Worm (Caenorhabditis elegans) whole organism, L1 larva: Measurements from ENCODE around the gene nas-8.

Source experiments
- aly-2 ChIP-seq: fragments of 150-350 bp; optimal IDR thresholded peaks from 2 replicates; lab custom pipeline; 2014; ENCODE audit warnings: missing biosample characterization, missing genetic modification characterization
- ceh-8 ChIP-seq: fragments of 200-800 bp; sonication (Bioruptor generic); optimal IDR thresholded peaks from 2 replicates; lab custom pipeline; 2018; ENCODE audit warnings: mild to moderate bottlenecking, missing genetic modification characterization, moderate library complexity, missing compliant biosample characterization
- dpl-1 ChIP-seq, 3 experiments: fragments of 150-350 bp in 2 of 3; sonication (generic microtip) in 1 of 3; optimal IDR thresholded peaks; 2 replicates each; lab custom pipeline; 2014 to 2017; ENCODE audit warnings: missing biosample characterization in 3 of 3, missing genetic modification characterization in 3 of 3, missing genetic modification reagents in 3 of 3
- fos-1 ChIP-seq: fragments of 150-350 bp; optimal IDR thresholded peaks from 2 replicates; lab custom pipeline; 2014; ENCODE audit warnings: missing biosample characterization, missing genetic modification characterization
- lin-15B ChIP-seq: fragments of 150-350 bp; sonication (generic microtip); optimal IDR thresholded peaks from 3 replicates; lab custom pipeline; 2014; ENCODE audit warnings: missing biosample characterization, missing genetic modification characterization
- lin-39 ChIP-seq: fragments of 150-350 bp; optimal IDR thresholded peaks from 2 replicates; lab custom pipeline; 2014; ENCODE audit warnings: missing biosample characterization, missing genetic modification reagents, missing genetic modification characterization
- mdl-1 ChIP-seq, 2 experiments: fragments of 150-350 bp; optimal IDR thresholded peaks; 2 replicates each; lab custom pipeline; 2014 to 2017; ENCODE audit warnings: missing biosample characterization in 2 of 2, missing genetic modification characterization in 2 of 2, inconsistent platforms in 1 of 2
- nhr-12 ChIP-seq: sonication (generic microtip); optimal IDR thresholded peaks from 2 replicates; lab custom pipeline; 2017; ENCODE audit warnings: missing biosample characterization, missing genetic modification characterization
- nhr-237 ChIP-seq: fragments of 150-350 bp; optimal IDR thresholded peaks from 2 replicates; lab custom pipeline; 2014; ENCODE audit warnings: missing biosample characterization, missing genetic modification characterization
- skn-1 ChIP-seq: fragments of 150-350 bp; optimal IDR thresholded peaks from 2 replicates; lab custom pipeline; 2014; ENCODE audit warnings: missing biosample characterization, missing genetic modification characterization
- ztf-11 ChIP-seq, 2 experiments: sonication (generic microtip); optimal IDR thresholded peaks; 2 replicates each; lab custom pipeline; 2016 to 2017; ENCODE audit warnings: missing genetic modification characterization in 2 of 2, missing biosample characterization in 1 of 2, missing compliant biosample characterization in 1 of 2
- ztf-4 ChIP-seq: fragments of 150-350 bp; optimal IDR thresholded peaks from 2 replicates; lab custom pipeline; 2014; ENCODE audit warnings: missing biosample characterization, missing genetic modification characterization

DNA sequence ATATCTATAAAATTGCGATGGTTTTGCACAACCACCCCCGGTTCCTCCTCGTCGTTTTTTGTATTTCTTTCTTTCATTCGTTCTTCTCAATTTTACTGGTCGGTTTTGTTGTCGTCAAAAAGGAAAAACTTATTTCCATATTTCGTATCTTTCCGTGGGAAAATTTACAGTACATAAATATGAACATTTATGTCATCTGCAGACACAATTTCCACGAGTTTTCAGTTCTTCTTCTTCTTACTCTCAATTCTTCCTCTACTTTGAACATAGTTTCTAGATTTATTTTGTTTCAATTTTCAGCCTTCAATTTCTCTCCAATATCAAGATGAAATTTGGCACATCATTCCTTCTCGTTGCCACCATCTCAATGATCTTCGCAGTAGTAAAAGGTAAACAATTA is 33.5 kb upstream of the nas-8 start, which contains the start of gene Y43B11AR.1:
- TF ChIP-seq aly-2 (tag; lab: Kevin White, UChicago) (no peak), skn-1 (tag; lab: Kevin White, UChicago) (no peak), lin-39 (tag; lab: Kevin White, UChicago) (no peak), nhr-12 (tag; lab: Kevin White, UChicago) (no peak), ceh-8 (GFP tag; lab: Kevin White, UChicago) (no peak), mdl-1 (tag; optimal IDR thresholded peaks at IDR 0.05; lab: Kevin White, UChicago) (no peak), nhr-237 (tag; lab: Kevin White, UChicago) (no peak), ztf-11 (tag; optimal IDR thresholded peaks at IDR 0.05; lab: Kevin White, UChicago) (no peak), lin-15B (tag; lab: Kevin White, UChicago) (no peak), ztf-4 (no peak), fos-1 (no peak), dpl-1 (GFP tag; optimal IDR thresholded peaks at IDR 0.05; lab: Kevin White, UChicago) (no peak)
